Fruit fly (Drosophila melanogaster) whole organism, embryonic: Measurements from ENCODE around the gene CG14104.

Experiments used
- ATbp ChIP-seq: fragments of 200-800 bp; sonication (Bioruptor generic); optimal IDR thresholded peaks from 2 replicates; lab custom pipeline; 2017; ENCODE audit warnings: missing biosample characterization, mild to moderate bottlenecking, missing genetic modification characterization, missing genetic modification reagents
- Adf1 ChIP-seq: fragments of 200-800 bp; sonication (Bioruptor generic); IDR thresholded peaks from 2 replicates; pipeline ENCODE4 v1.3.6; 2022; ENCODE audit warnings: missing biosample characterization, missing genetic modification characterization
- CG10565 ChIP-seq: fragments of 200-800 bp; sonication (Bioruptor generic); optimal IDR thresholded peaks from 3 replicates; lab custom pipeline; 2016; ENCODE audit warnings: missing biosample characterization, mild to moderate bottlenecking, missing genetic modification characterization
- CG12942 ChIP-seq: fragments of 200-800 bp; sonication (Bioruptor generic); optimal IDR thresholded peaks from 3 replicates; lab custom pipeline; 2016; ENCODE audit warnings: missing biosample characterization, missing genetic modification characterization
- CG15073 ChIP-seq: fragments of 200-800 bp; sonication (Bioruptor generic); optimal IDR thresholded peaks from 2 replicates; lab custom pipeline; 2016; ENCODE audit warnings: missing biosample characterization, missing genetic modification characterization
- CG15269 ChIP-seq: fragments of 200-800 bp; sonication (Bioruptor generic); optimal IDR thresholded peaks from 2 replicates; lab custom pipeline; 2018; ENCODE audit warnings: missing biosample characterization, mild to moderate bottlenecking, missing genetic modification characterization, moderate library complexity
- CG15601 ChIP-seq: fragments of 200-800 bp; sonication (Bioruptor generic); optimal IDR thresholded peaks from 3 replicates; lab custom pipeline; 2019; ENCODE audit warnings: missing biosample characterization, mild to moderate bottlenecking, missing genetic modification characterization, moderate library complexity
- CG16815 ChIP-seq: fragments of 200-800 bp; sonication (Bioruptor generic); optimal IDR thresholded peaks from 3 replicates; lab custom pipeline; 2017; ENCODE audit warnings: missing biosample characterization, mild to moderate bottlenecking, missing genetic modification characterization
- CG31224 ChIP-seq: fragments of 200-800 bp; sonication (Bioruptor generic); IDR thresholded peaks from 2 replicates; pipeline ENCODE4 v1.3.6; 2022; ENCODE audit warnings: missing biosample characterization, missing genetic modification characterization
- CG33557 ChIP-seq: fragments of 200-800 bp; sonication (Bioruptor generic); optimal IDR thresholded peaks from 2 replicates; lab custom pipeline; 2019; ENCODE audit warnings: missing biosample characterization, mild to moderate bottlenecking, missing genetic modification characterization, moderate library complexity
- CG42726 ChIP-seq: fragments of 200-800 bp; sonication (Bioruptor generic); IDR thresholded peaks from 2 replicates; pipeline ENCODE4 v1.3.6; 2022; ENCODE audit warnings: missing biosample characterization, missing genetic modification characterization; ENCODE audit not compliant: partially characterized antibody
- CG6254 ChIP-seq: fragments of 200-800 bp; sonication (Bioruptor generic); optimal IDR thresholded peaks from 3 replicates; lab custom pipeline; 2017; ENCODE audit warnings: mild to moderate bottlenecking, missing biosample characterization, missing genetic modification reagents, missing genetic modification characterization
- CG7372 ChIP-seq: fragments of 200-800 bp; sonication (Bioruptor generic); IDR thresholded peaks from 2 replicates; pipeline ENCODE4 v1.3.6; 2022; ENCODE audit warnings: missing biosample characterization, missing genetic modification characterization
- CG7786 ChIP-seq: fragments of 200-800 bp; sonication (Bioruptor generic); optimal IDR thresholded peaks from 2 replicates; lab custom pipeline; 2016; ENCODE audit warnings: missing biosample characterization, missing genetic modification characterization
- CG9609 ChIP-seq: fragments of 200-800 bp; sonication (Bioruptor generic); optimal IDR thresholded peaks from 3 replicates; lab custom pipeline; 2016; ENCODE audit warnings: missing biosample characterization, missing genetic modification characterization
- CG9876 ChIP-seq: fragments of 200-800 bp; sonication (Bioruptor generic); optimal IDR thresholded peaks from 2 replicates; lab custom pipeline; 2016; ENCODE audit warnings: missing biosample characterization, missing genetic modification characterization
- Ets65A ChIP-seq: fragments of 200-800 bp; sonication (Bioruptor generic); peaks from one replicate; lab custom pipeline; 2016; ENCODE audit warnings: missing biosample characterization, missing genetic modification characterization
- Fer1 ChIP-seq: fragments of 200-800 bp; sonication (Bioruptor generic); optimal IDR thresholded peaks from 2 replicates; lab custom pipeline; 2017; ENCODE audit warnings: missing biosample characterization, mild to moderate bottlenecking, missing genetic modification characterization
- HHEX ChIP-seq: fragments of 200-800 bp; sonication (Bioruptor generic); optimal IDR thresholded peaks from 3 replicates; lab custom pipeline; 2017; ENCODE audit warnings: missing biosample characterization, mild to moderate bottlenecking, missing genetic modification characterization, missing genetic modification reagents
- NC2α ChIP-seq: fragments of 200-800 bp; sonication (Bioruptor generic); optimal IDR thresholded peaks from 2 replicates; lab custom pipeline; 2016; ENCODE audit warnings: missing biosample characterization, missing genetic modification characterization
- Neu2 ChIP-seq: fragments of 200-800 bp; sonication (Bioruptor generic); optimal IDR thresholded peaks from 3 replicates; lab custom pipeline; 2016; ENCODE audit warnings: missing biosample characterization, missing genetic modification characterization, borderline replicate concordance
- Opbp ChIP-seq: fragments of 200-800 bp; sonication (Bioruptor generic); IDR thresholded peaks from 3 replicates; pipeline ENCODE4 v1.3.6; 2022; ENCODE audit warnings: missing biosample characterization, missing genetic modification characterization; ENCODE audit not compliant: partially characterized antibody
- Sin3A ChIP-seq: fragments of >200 bp; optimal IDR thresholded peaks from 2 replicates; lab custom pipeline; 2018
- btn ChIP-seq: fragments of 200-800 bp; sonication (Bioruptor generic); optimal IDR thresholded peaks from 2 replicates; lab custom pipeline; 2016; ENCODE audit warnings: missing biosample characterization, missing genetic modification characterization
- chinmo ChIP-seq: fragments of 200-800 bp; sonication (Bioruptor generic); IDR thresholded peaks from 4 replicates; pipeline ENCODE4 v1.3.6; 2022; ENCODE audit warnings: missing biosample characterization, missing genetic modification characterization; ENCODE audit not compliant: partially characterized antibody
- chm ChIP-seq: fragments of 200-800 bp; sonication (Bioruptor generic); IDR thresholded peaks from 2 replicates; pipeline ENCODE4 v1.3.6; 2022; ENCODE audit warnings: missing biosample characterization, missing genetic modification characterization
- crc ChIP-seq: fragments of 200-800 bp; sonication (Bioruptor generic); optimal IDR thresholded peaks from 2 replicates; lab custom pipeline; 2016; ENCODE audit warnings: missing biosample characterization, missing genetic modification characterization
- cwo ChIP-seq: fragments of 200-800 bp; sonication (Bioruptor generic); optimal IDR thresholded peaks from 3 replicates; lab custom pipeline; 2017; ENCODE audit warnings: missing biosample characterization, missing genetic modification characterization, mild to moderate bottlenecking, moderate library complexity, missing genetic modification reagents
- da ChIP-seq: fragments of 200-800 bp; sonication (Bioruptor generic); optimal IDR thresholded peaks from 2 replicates; lab custom pipeline; 2016; ENCODE audit warnings: missing biosample characterization, missing genetic modification characterization
- ems ChIP-seq: fragments of 200-800 bp; sonication (Bioruptor generic); optimal IDR thresholded peaks from 3 replicates; lab custom pipeline; 2016; ENCODE audit warnings: missing biosample characterization, missing genetic modification characterization
- ftz-f1 ChIP-seq: fragments of 200-800 bp; sonication (Bioruptor generic); optimal IDR thresholded peaks from 2 replicates; lab custom pipeline; 2016; ENCODE audit warnings: missing biosample characterization, missing genetic modification characterization
- grn ChIP-seq: fragments of 200-800 bp; sonication (Bioruptor generic); optimal IDR thresholded peaks from 3 replicates; lab custom pipeline; 2017; ENCODE audit warnings: missing biosample characterization, missing genetic modification characterization
- hb ChIP-seq: fragments of 200-800 bp; sonication (Bioruptor generic); IDR thresholded peaks from 3 replicates; pipeline ENCODE4 v1.3.6; 2022; ENCODE audit warnings: missing biosample characterization, missing genetic modification characterization; ENCODE audit not compliant: partially characterized antibody
- hbn ChIP-seq: fragments of 200-800 bp; sonication (Bioruptor generic); IDR thresholded peaks from 2 replicates; pipeline ENCODE4 v1.3.6; 2022; ENCODE audit warnings: missing biosample characterization, missing genetic modification characterization; ENCODE audit not compliant: partially characterized antibody
- insv ChIP-seq, 2 experiments: fragments of 200-800 bp; sonication (Bioruptor generic); optimal IDR thresholded peaks; 3 replicates each; lab custom pipeline; 2016 to 2018; ENCODE audit warnings: missing biosample characterization in 2 of 2, missing genetic modification characterization in 2 of 2
- jumu ChIP-seq: fragments of 200-800 bp; sonication (Bioruptor generic); optimal IDR thresholded peaks from 3 replicates; lab custom pipeline; 2016; ENCODE audit warnings: missing biosample characterization, missing genetic modification characterization
- oc ChIP-seq: fragments of 200-800 bp; sonication (Bioruptor generic); optimal IDR thresholded peaks from 2 replicates; lab custom pipeline; 2018; ENCODE audit warnings: missing biosample characterization, mild to moderate bottlenecking, missing genetic modification characterization, moderate library complexity
- p53 ChIP-seq: fragments of 200-800 bp; sonication (Bioruptor generic); optimal IDR thresholded peaks from 2 replicates; lab custom pipeline; 2016; ENCODE audit warnings: missing biosample characterization, missing genetic modification characterization
- pho ChIP-seq: fragments of 200-800 bp; sonication (Bioruptor generic); optimal IDR thresholded peaks from 2 replicates; lab custom pipeline; 2016; ENCODE audit warnings: missing biosample characterization, missing genetic modification characterization
- pita ChIP-seq: fragments of 200-800 bp; sonication (Bioruptor generic); optimal IDR thresholded peaks from 2 replicates; lab custom pipeline; 2017; ENCODE audit warnings: missing biosample characterization, mild to moderate bottlenecking, missing genetic modification characterization
- pros ChIP-seq: fragments of 200-800 bp; sonication (Bioruptor generic); optimal IDR thresholded peaks from 3 replicates; lab custom pipeline; 2019; ENCODE audit warnings: missing biosample characterization, mild to moderate bottlenecking, missing genetic modification characterization, moderate library complexity
- psq ChIP-seq: fragments of 200-800 bp; sonication (Bioruptor generic); optimal IDR thresholded peaks from 2 replicates; lab custom pipeline; 2017; ENCODE audit warnings: missing biosample characterization, missing genetic modification characterization
- pum ChIP-seq: fragments of 200-800 bp; sonication (Bioruptor generic); optimal IDR thresholded peaks from 2 replicates; lab custom pipeline; 2016; ENCODE audit warnings: missing biosample characterization, missing genetic modification characterization
- pzg ChIP-seq: fragments of 200-800 bp; sonication (Bioruptor generic); optimal IDR thresholded peaks from 3 replicates; lab custom pipeline; 2018; ENCODE audit warnings: missing biosample characterization, mild to moderate bottlenecking, missing genetic modification characterization, moderate library complexity
- ranshi ChIP-seq: fragments of 200-800 bp; sonication (Bioruptor generic); IDR thresholded peaks from 2 replicates; pipeline ENCODE4 v1.3.6; 2022; ENCODE audit warnings: missing biosample characterization, missing genetic modification characterization
- sens-2 ChIP-seq: fragments of 200-800 bp; sonication (Bioruptor generic); IDR thresholded peaks from 2 replicates; pipeline ENCODE4 v1.3.6; 2022; ENCODE audit warnings: missing biosample characterization, missing genetic modification characterization
- slou ChIP-seq: fragments of 200-800 bp; sonication (Bioruptor generic); optimal IDR thresholded peaks from 3 replicates; lab custom pipeline; 2016; ENCODE audit warnings: missing biosample characterization, missing genetic modification characterization
- tgo ChIP-seq: fragments of 200-800 bp; sonication (Bioruptor generic); IDR thresholded peaks from 3 replicates; pipeline ENCODE4 v1.3.6; 2022; ENCODE audit warnings: missing biosample characterization, missing genetic modification characterization
- unc-4 ChIP-seq: fragments of 200-800 bp; sonication (Bioruptor generic); IDR thresholded peaks from 2 replicates; pipeline ENCODE4 v1.3.6; 2022; ENCODE audit warnings: missing biosample characterization, missing genetic modification characterization; ENCODE audit not compliant: partially characterized antibody
- zen ChIP-seq: fragments of 200-800 bp; sonication (Bioruptor generic); optimal IDR thresholded peaks from 3 replicates; lab custom pipeline; 2018; ENCODE audit warnings: missing biosample characterization, mild to moderate bottlenecking, missing genetic modification characterization, moderate library complexity
- zen2 ChIP-seq: fragments of 200-800 bp; sonication (Bioruptor generic); IDR thresholded peaks from 3 replicates; pipeline ENCODE4 v1.3.6; 2022; ENCODE audit warnings: missing biosample characterization, missing genetic modification characterization; ENCODE audit not compliant: partially characterized antibody
- zfh1 ChIP-seq: fragments of 200-800 bp; sonication (Bioruptor generic); IDR thresholded peaks from 3 replicates; pipeline ENCODE4 v1.3.6; 2022; ENCODE audit warnings: missing biosample characterization, missing genetic modification characterization

The CG14104 gene

dm6 chr3L:19791688-19792073, 15.3 kb downstream of the CG14104 start (continued):
- TF ChIP-seq chinmo (GFP tag; lab: Robert Waterston, UW) (peak; percentile 97), Neu2 (GFP tag; lab: Kevin White, UChicago) (no peak), btn (GFP tag; lab: Kevin White, UChicago) (no peak), chm (GFP tag; lab: Robert Waterston, UW) (no peak), CG33557 (GFP tag; lab: Kevin White, UChicago) (no peak), CG6254 (GFP tag; lab: Kevin White, UChicago) (no peak), crc (GFP tag; lab: Kevin White, UChicago) (no peak), unc-4 (GFP tag; lab: Robert Waterston, UW) (no peak; the same call in 1 of the 2 replicates), Fer1 (GFP tag; lab: Kevin White, UChicago) (peak; percentile 55), insv (GFP tag; optimal IDR thresholded peaks at IDR 0.05; lab: Kevin White, UChicago) (no peak), CG10565 (no peak), Sin3A (lab: Kevin White, UChicago) (no peak), psq (no peak), Ets65A (GFP tag; lab: Kevin White, UChicago) (no peak), Adf1 (peak; percentile 97), ftz-f1 (GFP tag; lab: Kevin White, UChicago) (peak; percentile 45), pho (GFP tag; lab: Kevin White, UChicago) (no peak), tgo (no peak), pzg (no peak), hb (GFP tag; lab: Robert Waterston, UW) (no peak), jumu (GFP tag; lab: Kevin White, UChicago) (no peak), slou (no peak), CG31224 (GFP tag; lab: Robert Waterston, UW) (no peak), CG15269 (no peak), ATbp (GFP tag; lab: Kevin White, UChicago) (peak; percentile 5), CG9609 (GFP tag; lab: Kevin White, UChicago) (no peak), CG15601 (tag; lab: Kevin White, UChicago) (no peak), CG7786 (GFP tag; lab: Kevin White, UChicago) (no peak), zfh1 (GFP tag; lab: Robert Waterston, UW) (peak; percentile 15; the same call in 1 of the 3 replicates), hbn (GFP tag; lab: Robert Waterston, UW) (no peak), sens-2 (GFP tag; lab: Robert Waterston, UW) (no peak), cwo (GFP tag; lab: Kevin White, UChicago) (peak; percentile 29), ems (no peak), CG42726 (GFP tag; lab: Robert Waterston, UW) (no peak), CG9876 (GFP tag; lab: Kevin White, UChicago) (peak; percentile 21), da (no peak), pita (GFP tag; lab: Kevin White, UChicago) (no peak), pum (GFP tag; lab: Kevin White, UChicago) (no peak), CG15073 (GFP tag; lab: Kevin White, UChicago) (no peak), zen2 (no peak; the same call in 2 of the 3 replicates), pros (GFP tag; lab: Kevin White, UChicago) (peak; percentile 98), zen (tag; lab: Kevin White, UChicago) (peak; percentile 26), oc (tag; lab: Kevin White, UChicago) (peak; percentile 94), CG16815 (GFP tag; lab: Kevin White, UChicago) (no peak), grn (GFP tag; lab: Kevin White, UChicago) (peak; percentile 82), NC2α (GFP tag; lab: Kevin White, UChicago) (no peak), CG12942 (GFP tag; lab: Kevin White, UChicago) (no peak), p53 (GFP tag; lab: Kevin White, UChicago) (no peak), HHEX (GFP tag; lab: Kevin White, UChicago) (no peak), Opbp (GFP tag; lab: Robert Waterston, UW) (no peak), ranshi (GFP tag; lab: Robert Waterston, UW) (no peak), CG7372 (GFP tag; lab: Robert Waterston, UW) (no peak)
